Worm (Caenorhabditis elegans) whole organism, L4 larva: ENCODE results near the gene F40F8.1.

Source experiments
- F26F4.8 ChIP-seq: fragments of 200-800 bp; sonication (Bioruptor generic); conservative IDR thresholded peaks from 2 replicates; pipeline ENCODE4 v1.3.6; 2022; ENCODE audit warnings: missing genetic modification characterization, missing compliant biosample characterization
- F37D6.2 ChIP-seq: sonication (generic microtip); optimal IDR thresholded peaks from 2 replicates; lab custom pipeline; 2016; ENCODE audit warnings: mild to moderate bottlenecking, missing genetic modification characterization, missing compliant biosample characterization
- F49E8.2 ChIP-seq: sonication (generic microtip); optimal IDR thresholded peaks from 2 replicates; lab custom pipeline; 2016; ENCODE audit warnings: missing compliant biosample characterization, mild to moderate bottlenecking, missing genetic modification characterization, borderline replicate concordance
- R02D3.7 ChIP-seq: fragments of 150-350 bp; sonication (generic microtip); optimal IDR thresholded peaks from 3 replicates; lab custom pipeline; 2014; ENCODE audit warnings: missing biosample characterization, missing genetic modification characterization
- Y105C5A.15 ChIP-seq: fragments of 200-800 bp; sonication (Bioruptor generic); IDR thresholded peaks from 2 replicates; pipeline ENCODE4 v1.3.6; 2022; ENCODE audit warnings: missing genetic modification characterization, missing compliant biosample characterization
- Y75B8A.6 ChIP-seq: fragments of 200-800 bp; sonication (Bioruptor generic); IDR thresholded peaks from 2 replicates; pipeline ENCODE4 v1.3.6; 2022; ENCODE audit warnings: missing genetic modification reagents, missing genetic modification characterization, missing compliant biosample characterization
- ZK337.2 ChIP-seq: fragments of 200-800 bp; sonication (Bioruptor generic); IDR thresholded peaks from 2 replicates; pipeline ENCODE4 v1.3.6; 2022; ENCODE audit warnings: missing genetic modification reagents, missing genetic modification characterization, missing compliant biosample characterization
- aly-2 ChIP-seq: sonication (generic microtip); optimal IDR thresholded peaks from 2 replicates; lab custom pipeline; 2018; ENCODE audit warnings: missing biosample characterization, missing genetic modification characterization
- arid-1 ChIP-seq: fragments of 200-800 bp; sonication (Bioruptor generic); conservative IDR thresholded peaks from 2 replicates; pipeline ENCODE4 v1.3.6; 2022; ENCODE audit warnings: missing genetic modification reagents, missing genetic modification characterization, missing compliant biosample characterization
- ceh-20 ChIP-seq: fragments of 200-800 bp; sonication (Bioruptor generic); IDR thresholded peaks from 2 replicates; pipeline ENCODE4 v1.3.6; 2022; ENCODE audit warnings: missing genetic modification reagents, missing genetic modification characterization, missing compliant biosample characterization
- ceh-28 ChIP-seq: fragments of 150-350 bp; optimal IDR thresholded peaks from 2 replicates; lab custom pipeline; 2014; ENCODE audit warnings: missing biosample characterization, missing genetic modification reagents, missing genetic modification characterization
- ceh-32 ChIP-seq: sonication (generic microtip); optimal IDR thresholded peaks from 2 replicates; lab custom pipeline; 2016; ENCODE audit warnings: mild to moderate bottlenecking, missing genetic modification characterization, missing compliant biosample characterization; ENCODE audit not compliant: poor library complexity
- ceh-62 ChIP-seq: sonication (generic microtip); optimal IDR thresholded peaks from 2 replicates; lab custom pipeline; 2017; ENCODE audit warnings: missing biosample characterization, missing genetic modification characterization
- ceh-82 ChIP-seq: sonication (generic microtip); optimal IDR thresholded peaks from 2 replicates; lab custom pipeline; 2017; ENCODE audit warnings: missing biosample characterization, missing genetic modification characterization
- ces-1 ChIP-seq: fragments of 150-350 bp; sonication (generic microtip); optimal IDR thresholded peaks from 4 replicates; lab custom pipeline; 2014; ENCODE audit warnings: missing biosample characterization, missing genetic modification reagents, missing genetic modification characterization
- cey-2 ChIP-seq: sonication (generic microtip); optimal IDR thresholded peaks from 3 replicates; lab custom pipeline; 2017; ENCODE audit warnings: missing genetic modification characterization, mild to moderate bottlenecking, missing compliant biosample characterization, antibody characterized with exemption, borderline replicate concordance; ENCODE audit not compliant: insufficient read depth
- daf-12 ChIP-seq: fragments of 150-350 bp; optimal IDR thresholded peaks from 2 replicates; lab custom pipeline; 2014; ENCODE audit warnings: missing biosample characterization, missing genetic modification reagents, missing genetic modification characterization
- dmd-6 ChIP-seq: fragments of 200-800 bp; sonication (Bioruptor generic); IDR thresholded peaks from 2 replicates; pipeline ENCODE4 v1.3.6; 2022; ENCODE audit warnings: missing genetic modification reagents, missing genetic modification characterization, missing compliant biosample characterization
- dmd-9 ChIP-seq: fragments of 200-800 bp; sonication (Bioruptor generic); IDR thresholded peaks from 2 replicates; pipeline ENCODE4 v1.3.6; 2022; ENCODE audit warnings: missing genetic modification reagents, missing genetic modification characterization, missing compliant biosample characterization
- dpl-1 ChIP-seq: fragments of 150-350 bp; optimal IDR thresholded peaks from 2 replicates; lab custom pipeline; 2014; ENCODE audit warnings: missing biosample characterization, missing genetic modification reagents, missing genetic modification characterization
- duxl-1 ChIP-seq: sonication (generic microtip); optimal IDR thresholded peaks from 2 replicates; lab custom pipeline; 2016; ENCODE audit warnings: mild to moderate bottlenecking, missing genetic modification characterization, moderate library complexity, missing compliant biosample characterization; ENCODE audit not compliant: poor library complexity
- egl-43 ChIP-seq: fragments of 200-800 bp; sonication (Bioruptor generic); IDR thresholded peaks from 2 replicates; pipeline ENCODE4 v1.3.6; 2022; ENCODE audit warnings: missing genetic modification reagents, missing genetic modification characterization, missing compliant biosample characterization
- fos-1 ChIP-seq: fragments of 150-350 bp; optimal IDR thresholded peaks from 2 replicates; lab custom pipeline; 2014; ENCODE audit warnings: missing biosample characterization, missing genetic modification characterization
- gei-8 ChIP-seq: fragments of 200-800 bp; sonication (Bioruptor generic); optimal IDR thresholded peaks from 2 replicates; lab custom pipeline; 2018; ENCODE audit warnings: mild to moderate bottlenecking, missing genetic modification characterization, missing compliant biosample characterization
- hif-1 ChIP-seq, 2 experiments: sonication (generic microtip); optimal IDR thresholded peaks; 2 replicates each; lab custom pipeline; 2016 to 2017; ENCODE audit warnings: missing compliant biosample characterization in 2 of 2, missing genetic modification characterization in 2 of 2, missing genetic modification reagents in 2 of 2, missing genotype in 2 of 2, mild to moderate bottlenecking in 1 of 2
- hmg-1.1 ChIP-seq: fragments of 200-800 bp; sonication (Bioruptor generic); IDR thresholded peaks from 2 replicates; pipeline ENCODE4 v1.3.6; 2022; ENCODE audit warnings: missing genetic modification reagents, missing genetic modification characterization, missing compliant biosample characterization
- lim-7 ChIP-seq: fragments of 200-800 bp; sonication (Bioruptor generic); IDR thresholded peaks from 2 replicates; pipeline ENCODE4 v1.3.6; 2022; ENCODE audit warnings: missing genetic modification characterization, missing compliant biosample characterization
- lin-1 ChIP-seq: fragments of 200-800 bp; sonication (Bioruptor generic); IDR thresholded peaks from 2 replicates; pipeline ENCODE4 v1.3.6; 2022; ENCODE audit warnings: missing genetic modification reagents, missing genetic modification characterization, missing compliant biosample characterization
- lin-29 ChIP-seq: fragments of 200-800 bp; sonication (Bioruptor generic); IDR thresholded peaks from 2 replicates; pipeline ENCODE4 v1.3.6; 2022; ENCODE audit warnings: missing genetic modification reagents, missing genetic modification characterization, missing compliant biosample characterization
- lin-38 ChIP-seq: fragments of 200-800 bp; sonication (Bioruptor generic); IDR thresholded peaks from 2 replicates; pipeline ENCODE4 v1.3.6; 2022; ENCODE audit warnings: missing genetic modification reagents, missing genetic modification characterization, missing compliant biosample characterization
- lin-39 ChIP-seq: fragments of 150-350 bp; optimal IDR thresholded peaks from 2 replicates; lab custom pipeline; 2014; ENCODE audit warnings: missing biosample characterization, missing genetic modification reagents, missing genetic modification characterization
- lir-3 ChIP-seq: sonication (generic microtip); optimal IDR thresholded peaks from 2 replicates; lab custom pipeline; 2016; ENCODE audit warnings: mild to moderate bottlenecking, missing genetic modification characterization, missing compliant biosample characterization
- mdt-29 ChIP-seq: fragments of 200-800 bp; sonication (Bioruptor generic); IDR thresholded peaks from 2 replicates; pipeline ENCODE4 v1.3.6; 2022; ENCODE audit warnings: missing genetic modification reagents, missing genetic modification characterization, missing compliant biosample characterization
- mep-1 ChIP-seq: fragments of 150-350 bp; sonication (generic microtip); optimal IDR thresholded peaks from 3 replicates; lab custom pipeline; 2014; ENCODE audit warnings: missing biosample characterization, missing genetic modification characterization
- mxl-2 ChIP-seq: fragments of 200-800 bp; sonication (Bioruptor generic); conservative IDR thresholded peaks from 2 replicates; pipeline ENCODE4 v1.3.6; 2022; ENCODE audit warnings: missing genetic modification reagents, missing genetic modification characterization, missing compliant biosample characterization
- nhr-10 ChIP-seq: fragments of 150-350 bp; optimal IDR thresholded peaks from 2 replicates; lab custom pipeline; 2014; ENCODE audit warnings: missing biosample characterization, missing genetic modification characterization
- nhr-111 ChIP-seq: fragments of 200-800 bp; sonication (Bioruptor generic); optimal IDR thresholded peaks from 2 replicates; lab custom pipeline; 2018; ENCODE audit warnings: mild to moderate bottlenecking, missing genetic modification characterization, missing compliant biosample characterization
- nhr-41 ChIP-seq: fragments of 200-800 bp; sonication (Bioruptor generic); IDR thresholded peaks from 2 replicates; pipeline ENCODE4 v1.3.6; 2022; ENCODE audit warnings: missing genetic modification reagents, missing genetic modification characterization, missing compliant biosample characterization
- nhr-48 ChIP-seq: sonication (generic microtip); optimal IDR thresholded peaks from 2 replicates; lab custom pipeline; 2016; ENCODE audit warnings: mild to moderate bottlenecking, missing genetic modification characterization, missing compliant biosample characterization
- nhr-6 ChIP-seq: fragments of 150-350 bp; optimal IDR thresholded peaks from 2 replicates; lab custom pipeline; 2014; ENCODE audit warnings: missing biosample characterization, missing genetic modification characterization
- pha-4 ChIP-seq, 2 experiments: fragments of 150-350 bp in 1 of 2; fragments of 200-800 bp in 1 of 2; sonication (Bioruptor generic) in 1 of 2; IDR thresholded peaks in 1 of 2; optimal IDR thresholded peaks in 1 of 2; 2 replicates each; pipeline versions ENCODE4 v1.3.6 to Lab custom; 2014 to 2022; ENCODE audit warnings: missing genetic modification characterization in 2 of 2, missing genetic modification reagents in 2 of 2, missing biosample characterization in 1 of 2, missing compliant biosample characterization in 1 of 2
- pqm-1 ChIP-seq: sonication (generic microtip); optimal IDR thresholded peaks from 2 replicates; lab custom pipeline; 2017; ENCODE audit warnings: missing biosample characterization, missing genetic modification characterization
- skn-1 ChIP-seq: fragments of 150-350 bp; optimal IDR thresholded peaks from 2 replicates; lab custom pipeline; 2014; ENCODE audit warnings: missing biosample characterization, missing genetic modification characterization
- spr-3 ChIP-seq: fragments of 200-800 bp; sonication (Bioruptor generic); optimal IDR thresholded peaks from 2 replicates; lab custom pipeline; 2018; ENCODE audit warnings: mild to moderate bottlenecking, missing genetic modification characterization, missing compliant biosample characterization
- unc-62 ChIP-seq, 3 experiments: fragments of 150-350 bp in 1 of 3; sonication (generic microtip); optimal IDR thresholded peaks in 2 of 3; peaks in 1 of 3; 1 replicate in 1 of 3; 2 replicates in 2 of 3; lab custom pipeline; 2014 to 2017; ENCODE audit warnings: missing biosample characterization in 3 of 3, missing genetic modification characterization in 3 of 3, missing genetic modification reagents in 3 of 3, missing genotype in 1 of 3
- zag-1 ChIP-seq: fragments of 150-350 bp; optimal IDR thresholded peaks from 2 replicates; lab custom pipeline; 2014; ENCODE audit warnings: missing biosample characterization, missing genetic modification characterization
- zfp-3 ChIP-seq: fragments of 200-800 bp; sonication (Bioruptor generic); conservative IDR thresholded peaks from 2 replicates; pipeline ENCODE4 v1.3.6; 2022; ENCODE audit warnings: missing genetic modification reagents, missing genetic modification characterization, missing compliant biosample characterization
- zip-2 ChIP-seq: fragments of 150-350 bp; optimal IDR thresholded peaks from 2 replicates; lab custom pipeline; 2014; ENCODE audit warnings: missing biosample characterization, missing genetic modification characterization
- ztf-11 ChIP-seq: fragments of 150-350 bp; optimal IDR thresholded peaks from 2 replicates; lab custom pipeline; 2014; ENCODE audit warnings: missing biosample characterization, missing genetic modification characterization
- ztf-7 ChIP-seq: fragments of 150-350 bp; optimal IDR thresholded peaks from 2 replicates; lab custom pipeline; 2014; ENCODE audit warnings: missing biosample characterization, missing genetic modification characterization

F40F8.1 gene

ce11 chrII:11167039-11167438, 39.6 kb downstream of the F40F8.1 start (continued):
- TF ChIP-seq dmd-9 (GFP tag; lab: Robert Waterston, UW) (no peak), lim-7 (GFP tag; lab: Robert Waterston, UW) (peak; percentile 36; the same call in 1 of the 2 replicates), ceh-28 (tag; lab: Kevin White, UChicago) (no peak), hmg-1.1 (GFP tag; lab: Robert Waterston, UW) (peak; percentile 60; the same call in 1 of the 2 replicates), gei-8 (no peak), zfp-3 (GFP tag; lab: Robert Waterston, UW) (no peak; the same call in 1 of the 2 replicates), hif-1 (tag; optimal IDR thresholded peaks at IDR 0.05; lab: Kevin White, UChicago) (peak in 1 of 2 experiments; percentile 11), lin-39 (tag; lab: Kevin White, UChicago) (no peak), lin-1 (GFP tag; lab: Robert Waterston, UW) (peak; percentile 46; the same call in 1 of the 2 replicates), ces-1 (GFP tag; lab: Kevin White, UChicago) (no peak), ztf-7 (tag; lab: Kevin White, UChicago) (no peak), nhr-6 (peak; percentile 28), lin-38 (GFP tag; lab: Robert Waterston, UW) (peak; percentile 90), daf-12 (tag; lab: Kevin White, UChicago) (no peak), zag-1 (tag; lab: Kevin White, UChicago) (no peak), pha-4 (GFP tag; IDR thresholded peaks at IDR 0.05; lab: Robert Waterston, UW) (peak; percentile 55; the same call in 1 of the 2 replicates), pha-4 (tag; optimal IDR thresholded peaks at IDR 0.05; lab: Kevin White, UChicago) (no peak), R02D3.7 (tag; lab: Kevin White, UChicago) (no peak), aly-2 (tag; lab: Kevin White, UChicago) (peak; percentile 15), ceh-82 (tag; lab: Kevin White, UChicago) (no peak), mxl-2 (GFP tag; lab: Robert Waterston, UW) (no peak), mep-1 (tag; lab: Kevin White, UChicago) (peak; percentile 81), spr-3 (GFP tag; lab: Kevin White, UChicago) (peak; percentile 55), dmd-6 (GFP tag; lab: Robert Waterston, UW) (peak; percentile 50), F37D6.2 (tag; lab: Kevin White, UChicago) (no peak), duxl-1 (peak; percentile 55), skn-1 (tag; lab: Kevin White, UChicago) (no peak), F49E8.2 (peak; percentile 91), mdt-29 (GFP tag; lab: Robert Waterston, UW) (peak; percentile 44; the same call in 1 of the 2 replicates), nhr-41 (no peak), dpl-1 (GFP tag; lab: Kevin White, UChicago) (peak; percentile 39), pqm-1 (tag; lab: Kevin White, UChicago) (no peak), nhr-111 (GFP tag; lab: Kevin White, UChicago) (peak; percentile 59), ceh-20 (GFP tag; lab: Robert Waterston, UW) (no peak), ztf-11 (tag; lab: Kevin White, UChicago) (no peak), lin-29 (GFP tag; lab: Robert Waterston, UW) (no peak), nhr-48 (tag; lab: Kevin White, UChicago) (peak; percentile 51), ceh-32 (tag; lab: Kevin White, UChicago) (no peak), Y75B8A.6 (GFP tag; lab: Robert Waterston, UW) (no peak), ceh-62 (tag; lab: Kevin White, UChicago) (no peak), egl-43 (GFP tag; lab: Robert Waterston, UW) (peak; percentile 85), lir-3 (no peak), nhr-10 (no peak), arid-1 (GFP tag; lab: Robert Waterston, UW) (peak; percentile 68), fos-1 (tag; lab: Kevin White, UChicago) (no peak), zip-2 (tag; lab: Kevin White, UChicago) (no peak), Y105C5A.15 (0 out of 2 replicates have a peak, but pooled peaks have one; percentile 78), F26F4.8 (no peak), unc-62 (GFP tag; optimal IDR thresholded peaks at IDR 0.05 in 1 of 2; lab: Kevin White, UChicago) (no peak), unc-62 (tag; optimal IDR thresholded peaks at IDR 0.05; lab: Kevin White, UChicago) (no peak), ZK337.2 (GFP tag; lab: Robert Waterston, UW) (no peak), cey-2 (tag; lab: Kevin White, UChicago) (no peak)
